Fruit fly (Drosophila melanogaster): ENCODE results near the gene CG4116.

DNA sequence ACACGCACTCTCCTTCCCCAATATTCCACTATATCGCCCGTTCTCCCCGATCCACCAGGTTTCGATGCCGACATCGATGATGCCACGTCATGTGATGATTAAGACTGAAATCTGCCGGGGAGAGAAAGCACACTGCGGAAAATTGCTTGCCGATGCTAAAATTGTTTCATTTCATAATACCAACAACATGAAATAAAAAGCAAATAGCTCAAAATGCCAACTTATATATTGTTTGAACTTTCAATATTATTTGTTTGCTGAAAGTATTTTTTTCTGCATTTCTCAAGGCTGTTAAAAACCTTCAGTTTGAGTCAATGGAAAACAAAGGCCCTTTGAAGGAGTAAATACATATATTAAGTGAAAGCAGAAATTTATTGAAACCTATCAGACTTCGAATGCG lies 11.6 kb downstream of the CG4116 start:
- no peak for TF ChIP-seq vfl (GFP tag; optimal IDR thresholded peaks at IDR 0.05)
- TF ChIP-seq CG17612 (GFP tag; IDR thresholded peaks at IDR 0.05): no peak
- no peak for TF ChIP-seq hb (GFP tag; IDR thresholded peaks at IDR 0.05; ENCODE audit: partially characterized antibody)
- no peak for TF ChIP-seq gcm (GFP tag; optimal IDR thresholded peaks at IDR 0.05)
